Fruit fly (Drosophila melanogaster): ENCODE data around the gene vrs.

Gene vrs

DNA sequence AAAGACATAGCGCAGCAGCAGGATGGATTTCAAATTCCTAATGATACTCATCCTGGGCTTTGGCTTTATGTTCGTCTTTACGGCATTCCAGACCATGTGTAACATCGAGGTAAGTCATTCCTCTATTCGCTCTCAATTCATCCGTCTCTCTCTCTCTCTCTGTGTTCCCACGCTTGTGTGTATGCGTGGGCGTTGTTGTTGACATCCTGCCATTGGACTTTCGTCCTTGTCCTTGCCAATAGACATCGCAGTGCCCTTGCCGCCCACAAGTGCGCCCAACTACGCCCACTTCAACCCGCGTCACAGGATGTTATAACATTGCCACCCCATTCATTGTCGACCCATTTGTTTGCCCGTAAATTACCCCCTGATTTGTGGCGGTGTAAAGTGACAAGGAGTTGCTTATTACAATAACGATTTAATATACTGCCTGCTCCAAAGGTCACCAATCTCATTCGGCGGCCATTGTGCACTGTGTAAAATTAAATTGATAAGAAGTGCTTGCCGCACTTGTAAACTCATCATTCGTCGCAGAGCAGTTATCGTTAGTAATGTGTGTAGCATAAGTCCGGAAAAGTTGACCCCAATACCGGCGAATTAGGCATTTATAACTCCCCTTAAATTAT is 2.3 kb downstream of the vrs start (continued):
- TF ChIP-seq CG12071 (GFP tag; optimal IDR thresholded peaks at IDR 0.05) = peak; percentile 18
- TF ChIP-seq Hsf (GFP tag; optimal IDR thresholded peaks at IDR 0.05) = no peak
- no peak for TF ChIP-seq grn (GFP tag; optimal IDR thresholded peaks at IDR 0.05)
- no peak for TF ChIP-seq gem (tag; optimal IDR thresholded peaks at IDR 0.05)
- TF ChIP-seq CG13775 (GFP tag; optimal IDR thresholded peaks at IDR 0.05) = no peak
- no peak for TF ChIP-seq CG3838 (GFP tag; optimal IDR thresholded peaks at IDR 0.05)
- no peak for TF ChIP-seq CG12942 (GFP tag; optimal IDR thresholded peaks at IDR 0.05)
- peak; percentile 72 for TF ChIP-seq zf30C (GFP tag; optimal IDR thresholded peaks at IDR 0.05)
- TF ChIP-seq E2f2 (GFP tag; IDR thresholded peaks at IDR 0.05) = no peak
- peak; percentile 20 for TF ChIP-seq ATbp (GFP tag; optimal IDR thresholded peaks at IDR 0.05)
- TF ChIP-seq bsh (GFP tag; optimal IDR thresholded peaks at IDR 0.05) = no peak
- TF ChIP-seq NC2β (GFP tag; optimal IDR thresholded peaks at IDR 0.05) = no peak
- no peak for TF ChIP-seq ci (GFP tag; IDR thresholded peaks at IDR 0.05)
- TF ChIP-seq Doc3 (GFP tag; IDR thresholded peaks at IDR 0.05; ENCODE audit: partially characterized antibody) = no peak
- no peak for TF ChIP-seq CG8290 (GFP tag; optimal IDR thresholded peaks at IDR 0.05)
- no peak for TF ChIP-seq CG8290 (tag; optimal IDR thresholded peaks at IDR 0.05)
- no peak for TF ChIP-seq CG11085 (GFP tag; IDR thresholded peaks at IDR 0.05)
- TF ChIP-seq CG2199 (GFP tag; IDR thresholded peaks at IDR 0.05) = 0 out of 3 replicates have a peak, but pooled peaks have one; percentile 32
- TF ChIP-seq CG1603 (tag; optimal IDR thresholded peaks at IDR 0.05) = no peak
- no peak for TF ChIP-seq ato (GFP tag; IDR thresholded peaks at IDR 0.05; ENCODE audit: partially characterized antibody)
- 0 out of 3 replicates have a peak, but pooled peaks have one; percentile 3 for TF ChIP-seq otp (GFP tag; IDR thresholded peaks at IDR 0.05)
- TF ChIP-seq mam (GFP tag; optimal IDR thresholded peaks at IDR 0.05) = no peak
- no peak for TF ChIP-seq CTCF (GFP tag; optimal IDR thresholded peaks at IDR 0.05)
- no peak for TF ChIP-seq Ssrp (tag; optimal IDR thresholded peaks at IDR 0.05)
- TF ChIP-seq CG32532 (GFP tag; IDR thresholded peaks at IDR 0.05) = no peak
- no peak for TF ChIP-seq Fer2 (tag; optimal IDR thresholded peaks at IDR 0.05)
- no peak for TF ChIP-seq CG6765 (GFP tag; optimal IDR thresholded peaks at IDR 0.05)
- TF ChIP-seq p53 (GFP tag; optimal IDR thresholded peaks at IDR 0.05) = no peak
- no peak for TF ChIP-seq CG10209 (GFP tag; optimal IDR thresholded peaks at IDR 0.05)
- TF ChIP-seq her (GFP tag; optimal IDR thresholded peaks at IDR 0.05) = no peak
- TF ChIP-seq CG15011 (GFP tag; optimal IDR thresholded peaks at IDR 0.05) = no peak
- TF ChIP-seq Sin3A (optimal IDR thresholded peaks at IDR 0.05) = no peak
- TF ChIP-seq dysf (GFP tag; IDR thresholded peaks at IDR 0.05) = no peak
- no peak for TF ChIP-seq lilli (GFP tag; optimal IDR thresholded peaks at IDR 0.05)
- TF ChIP-seq Trl (optimal IDR thresholded peaks at IDR 0.05) = peak; percentile 35 to 58
- TF ChIP-seq Trl (GFP tag; optimal IDR thresholded peaks at IDR 0.05) = no peak
- TF ChIP-seq CG16813 (GFP tag; IDR thresholded peaks at IDR 0.05; ENCODE audit: partially characterized antibody) = no peak
- peak; percentile 12; the same call in 1 of the 2 replicates for TF ChIP-seq Rfx (GFP tag; IDR thresholded peaks at IDR 0.05)
- TF ChIP-seq D (optimal IDR thresholded peaks at IDR 0.05) = no peak
- no peak for TF ChIP-seq D (GFP tag; optimal IDR thresholded peaks at IDR 0.05)
- TF ChIP-seq caup (GFP tag; optimal IDR thresholded peaks at IDR 0.05; ENCODE audit: severe bottlenecking) = no peak
- TF ChIP-seq ap (GFP tag; IDR thresholded peaks at IDR 0.05) = no peak
- no peak for TF ChIP-seq HmgD (GFP tag; optimal IDR thresholded peaks at IDR 0.05)
- no peak for TF ChIP-seq CG14050 (GFP tag; IDR thresholded peaks at IDR 0.05)
- no peak for TF ChIP-seq Max (GFP tag; optimal IDR thresholded peaks at IDR 0.05)
- no peak for TF ChIP-seq CG4404 (GFP tag; IDR thresholded peaks at IDR 0.05)
- no peak for TF ChIP-seq CG12769 (tag; optimal IDR thresholded peaks at IDR 0.05)
- TF ChIP-seq CG16863 (GFP tag; optimal IDR thresholded peaks at IDR 0.05) = no peak
- TF ChIP-seq sr (GFP tag; IDR thresholded peaks at IDR 0.05) = peak; percentile 76; the same call in 2 of the 3 replicates
- no peak for TF ChIP-seq CG18619 (GFP tag; optimal IDR thresholded peaks at IDR 0.05)
- TF ChIP-seq toy (GFP tag; IDR thresholded peaks at IDR 0.05) = no peak
- TF ChIP-seq cg (GFP tag; optimal IDR thresholded peaks at IDR 0.05) = peak; percentile 33
- TF ChIP-seq CG8281 (tag; optimal IDR thresholded peaks at IDR 0.05) = peak; percentile 1
